Worm (Caenorhabditis elegans) whole organism, L4/young adult: ENCODE data around the gene clec-57.

Experiments
- W03F9.2 ChIP-seq: fragments of 150-350 bp; optimal IDR thresholded peaks from 2 replicates; lab custom pipeline; 2014; ENCODE audit warnings: missing biosample characterization, missing genetic modification characterization
- him-1 ChIP-seq: sonication (generic microtip); optimal IDR thresholded peaks from 2 replicates; lab custom pipeline; 2016; ENCODE audit warnings: missing genotype, missing genetic modification reagents, missing genetic modification characterization, missing compliant biosample characterization

ce11 chrV:14426013-14426412, 43.0 kb upstream of the clec-57 start:
- TF ChIP-seq him-1 (tag; lab: Kevin White, UChicago) (no peak), W03F9.2 (tag; lab: Kevin White, UChicago) (no peak)
